Fruit fly (Drosophila melanogaster) whole organism, prepupa: Measurements from ENCODE around the gene Nlg3.
A peak's percentile ranks its signal among the peaks of the same experiment; 100 is the strongest.

Source experiments
- Blimp-1 ChIP-seq: fragments of 200-800 bp; sonication (Bioruptor generic); optimal IDR thresholded peaks from 3 replicates; lab custom pipeline; 2017; ENCODE audit warnings: missing biosample characterization, missing genetic modification characterization, mild to moderate bottlenecking, moderate library complexity, missing genetic modification reagents
- CG10631 ChIP-seq: fragments of 200-800 bp; sonication (Bioruptor generic); optimal IDR thresholded peaks from 2 replicates; lab custom pipeline; 2016; ENCODE audit warnings: missing biosample characterization, missing genetic modification characterization
- CG10669 ChIP-seq: fragments of 200-800 bp; sonication (Bioruptor generic); optimal IDR thresholded peaks from 3 replicates; lab custom pipeline; 2018; ENCODE audit warnings: missing biosample characterization, mild to moderate bottlenecking, missing genetic modification characterization, moderate library complexity
- CG11294 ChIP-seq: fragments of 200-800 bp; sonication (Bioruptor generic); IDR thresholded peaks from 2 replicates; pipeline ENCODE4 v1.3.6; 2022; ENCODE audit warnings: missing biosample characterization, missing genetic modification characterization
- CG11902 ChIP-seq: fragments of 200-800 bp; sonication (Bioruptor generic); optimal IDR thresholded peaks from 3 replicates; lab custom pipeline; 2016; ENCODE audit warnings: missing biosample characterization, missing genetic modification characterization
- CG15336 ChIP-seq: fragments of 200-800 bp; sonication (Bioruptor generic); IDR thresholded peaks from 2 replicates; pipeline ENCODE4 v1.3.6; 2022; ENCODE audit warnings: missing biosample characterization, missing genetic modification characterization
- CG1621 ChIP-seq: fragments of 200-800 bp; sonication (Bioruptor generic); optimal IDR thresholded peaks from 3 replicates; lab custom pipeline; 2018; ENCODE audit warnings: missing biosample characterization, mild to moderate bottlenecking, missing genetic modification characterization
- CG16779 ChIP-seq: fragments of 200-800 bp; sonication (Bioruptor generic); optimal IDR thresholded peaks from 3 replicates; lab custom pipeline; 2017; ENCODE audit warnings: missing biosample characterization, mild to moderate bottlenecking, missing genetic modification characterization
- CG31627 ChIP-seq: fragments of 200-800 bp; sonication (Bioruptor generic); optimal IDR thresholded peaks from 3 replicates; lab custom pipeline; 2016; ENCODE audit warnings: missing biosample characterization, missing genetic modification characterization
- CG32006 ChIP-seq: fragments of 200-800 bp; sonication (Bioruptor generic); optimal IDR thresholded peaks from 3 replicates; lab custom pipeline; 2017; ENCODE audit warnings: missing biosample characterization, mild to moderate bottlenecking, missing genetic modification characterization
- CG34406 ChIP-seq: fragments of 200-800 bp; sonication (Bioruptor generic); optimal IDR thresholded peaks from 3 replicates; lab custom pipeline; 2016; ENCODE audit warnings: missing biosample characterization, missing genetic modification characterization
- CG3919 ChIP-seq: fragments of 200-800 bp; sonication (Bioruptor generic); optimal IDR thresholded peaks from 3 replicates; lab custom pipeline; 2016; ENCODE audit warnings: missing biosample characterization, missing genetic modification characterization
- CG4318 ChIP-seq: fragments of 200-800 bp; sonication (Bioruptor generic); optimal IDR thresholded peaks from 3 replicates; lab custom pipeline; 2017; ENCODE audit warnings: missing biosample characterization, mild to moderate bottlenecking, missing genetic modification characterization
- CG6276 ChIP-seq: fragments of 200-800 bp; sonication (Bioruptor generic); optimal IDR thresholded peaks from 2 replicates; lab custom pipeline; 2017; ENCODE audit warnings: missing biosample characterization, mild to moderate bottlenecking, missing genetic modification characterization
- CG6792 ChIP-seq: fragments of 200-800 bp; sonication (Bioruptor generic); optimal IDR thresholded peaks from 3 replicates; lab custom pipeline; 2016; ENCODE audit warnings: missing biosample characterization, missing genetic modification characterization
- CG6808 ChIP-seq: fragments of 200-800 bp; sonication (Bioruptor generic); optimal IDR thresholded peaks from 3 replicates; lab custom pipeline; 2017; ENCODE audit warnings: missing biosample characterization, missing genetic modification characterization, mild to moderate bottlenecking, moderate library complexity, missing genetic modification reagents
- CG7368 ChIP-seq: fragments of 200-800 bp; sonication (Bioruptor generic); optimal IDR thresholded peaks from 3 replicates; lab custom pipeline; 2016; ENCODE audit warnings: missing biosample characterization, missing genetic modification characterization
- CG8119 ChIP-seq: fragments of 200-800 bp; sonication (Bioruptor generic); IDR thresholded peaks from 3 replicates; pipeline ENCODE4 v1.3.6; 2022; ENCODE audit warnings: missing biosample characterization, missing genetic modification characterization
- CG8319 ChIP-seq: fragments of 200-800 bp; sonication (Bioruptor generic); optimal IDR thresholded peaks from 3 replicates; lab custom pipeline; 2016; ENCODE audit warnings: missing biosample characterization, missing genetic modification characterization
- CG8632 ChIP-seq: fragments of 200-800 bp; sonication (Bioruptor generic); optimal IDR thresholded peaks from 3 replicates; lab custom pipeline; 2016; ENCODE audit warnings: missing biosample characterization, missing genetic modification characterization
- CG9139 ChIP-seq: fragments of 200-800 bp; sonication (Bioruptor generic); optimal IDR thresholded peaks from 3 replicates; lab custom pipeline; 2017; ENCODE audit warnings: missing biosample characterization, mild to moderate bottlenecking, missing genetic modification characterization
- Eip75B ChIP-seq: fragments of 200-800 bp; sonication (Bioruptor generic); optimal IDR thresholded peaks from 3 replicates; lab custom pipeline; 2016; ENCODE audit warnings: missing biosample characterization, missing genetic modification characterization
- Eip78C ChIP-seq: fragments of 200-800 bp; sonication (Bioruptor generic); peaks from one replicate; lab custom pipeline; 2016; ENCODE audit warnings: missing biosample characterization, missing genetic modification characterization
- Eip93F ChIP-seq: fragments of 200-800 bp; sonication (Bioruptor generic); optimal IDR thresholded peaks from 2 replicates; lab custom pipeline; 2016; ENCODE audit warnings: missing biosample characterization, mild to moderate bottlenecking, missing genetic modification characterization
- Ets96B ChIP-seq: fragments of 200-800 bp; optimal IDR thresholded peaks from 2 replicates; lab custom pipeline; 2019; ENCODE audit warnings: missing biosample characterization, mild to moderate bottlenecking, missing genetic modification characterization, moderate library complexity
- Gug ChIP-seq: fragments of 200-800 bp; sonication (Bioruptor generic); IDR thresholded peaks from 2 replicates; pipeline ENCODE4 v1.3.6; 2022; ENCODE audit warnings: missing biosample characterization, missing genetic modification characterization
- Hr38 ChIP-seq: sonication (Bioruptor generic); optimal IDR thresholded peaks from 2 replicates; lab custom pipeline; 2016; ENCODE audit warnings: missing biosample characterization, missing genetic modification characterization
- Hr4 ChIP-seq: fragments of 200-800 bp; sonication (Bioruptor generic); optimal IDR thresholded peaks from 3 replicates; lab custom pipeline; 2016; ENCODE audit warnings: missing biosample characterization, missing genetic modification characterization
- Lpt ChIP-seq: fragments of 200-800 bp; sonication (Bioruptor generic); optimal IDR thresholded peaks from 3 replicates; lab custom pipeline; 2016; ENCODE audit warnings: missing biosample characterization, missing genetic modification characterization
- Sox15 ChIP-seq: fragments of 200-800 bp; sonication (Bioruptor generic); optimal IDR thresholded peaks from 3 replicates; lab custom pipeline; 2016; ENCODE audit warnings: missing biosample characterization, missing genetic modification characterization
- achi ChIP-seq: fragments of 200-800 bp; sonication (Bioruptor generic); optimal IDR thresholded peaks from 3 replicates; lab custom pipeline; 2016; ENCODE audit warnings: missing biosample characterization, missing genetic modification characterization
- acj6 ChIP-seq: fragments of 200-800 bp; sonication (Bioruptor generic); optimal IDR thresholded peaks from 3 replicates; lab custom pipeline; 2016; ENCODE audit warnings: missing biosample characterization, missing genetic modification characterization
- cyc ChIP-seq: fragments of 200-800 bp; sonication (Bioruptor generic); optimal IDR thresholded peaks from 3 replicates; lab custom pipeline; 2016; ENCODE audit warnings: missing biosample characterization, missing genetic modification characterization
- dac ChIP-seq: fragments of 200-800 bp; sonication (Bioruptor generic); optimal IDR thresholded peaks from 2 replicates; lab custom pipeline; 2017; ENCODE audit warnings: missing biosample characterization, mild to moderate bottlenecking, missing genetic modification characterization
- dsx ChIP-seq: fragments of 200-800 bp; optimal IDR thresholded peaks from 3 replicates; lab custom pipeline; 2019; ENCODE audit warnings: missing biosample characterization, mild to moderate bottlenecking, missing genetic modification characterization, moderate library complexity; ENCODE audit not compliant: poor library complexity, severe bottlenecking
- eg ChIP-seq: fragments of 200-800 bp; sonication (Bioruptor generic); IDR thresholded peaks from 3 replicates; pipeline ENCODE4 v1.3.6; 2022; ENCODE audit warnings: missing biosample characterization, missing genetic modification characterization
- esn ChIP-seq: fragments of 200-800 bp; sonication (Bioruptor generic); optimal IDR thresholded peaks from 2 replicates; lab custom pipeline; 2016; ENCODE audit warnings: missing biosample characterization, mild to moderate bottlenecking, missing genetic modification characterization, moderate library complexity
- fd59A ChIP-seq: fragments of 200-800 bp; sonication (Bioruptor generic); optimal IDR thresholded peaks from 2 replicates; lab custom pipeline; 2017; ENCODE audit warnings: missing biosample characterization, mild to moderate bottlenecking, missing genetic modification characterization, missing genetic modification reagents
- fd85E ChIP-seq: fragments of 200-800 bp; sonication (Bioruptor generic); optimal IDR thresholded peaks from 3 replicates; lab custom pipeline; 2016; ENCODE audit warnings: missing biosample characterization, missing genetic modification characterization
- fkh ChIP-seq: fragments of 200-800 bp; sonication (Bioruptor generic); optimal IDR thresholded peaks from 3 replicates; lab custom pipeline; 2017; ENCODE audit warnings: missing biosample characterization, mild to moderate bottlenecking, missing genetic modification characterization, moderate library complexity
- net ChIP-seq: fragments of 200-800 bp; sonication (Bioruptor generic); optimal IDR thresholded peaks from 3 replicates; lab custom pipeline; 2016; ENCODE audit warnings: missing biosample characterization, missing genetic modification characterization
- salr ChIP-seq, 2 experiments: fragments of 200-800 bp; sonication (Bioruptor generic); optimal IDR thresholded peaks; 3 replicates each; lab custom pipeline; 2016 to 2018; ENCODE audit warnings: missing biosample characterization in 2 of 2, missing genetic modification characterization in 2 of 2, mild to moderate bottlenecking in 1 of 2
- spab ChIP-seq: fragments of 200-800 bp; sonication (Bioruptor generic); optimal IDR thresholded peaks from 2 replicates; lab custom pipeline; 2017; ENCODE audit warnings: missing biosample characterization, mild to moderate bottlenecking, missing genetic modification characterization, missing genetic modification reagents
- ss ChIP-seq, 2 experiments: fragments of 200-800 bp; sonication (Bioruptor generic); optimal IDR thresholded peaks; 2 replicates in 1 of 2; 3 replicates in 1 of 2; lab custom pipeline; 2017 to 2018; ENCODE audit warnings: mild to moderate bottlenecking in 2 of 2, missing biosample characterization in 2 of 2, missing genetic modification characterization in 2 of 2, moderate library complexity in 1 of 2
- svp ChIP-seq: fragments of 200-800 bp; sonication (Bioruptor generic); peaks from one replicate; lab custom pipeline; 2016; ENCODE audit warnings: missing biosample characterization, missing genetic modification characterization
- topi ChIP-seq: fragments of 200-800 bp; sonication (Bioruptor generic); optimal IDR thresholded peaks from 3 replicates; lab custom pipeline; 2016; ENCODE audit warnings: missing biosample characterization, missing genetic modification characterization

The Nlg3 gene

dm6 chr3R:7650965-7651364, 11.7 kb upstream of the Nlg3 start (continued):
- TF ChIP-seq CG8319 (GFP tag; lab: Kevin White, UChicago) (no peak), spab (GFP tag; lab: Kevin White, UChicago) (peak; percentile 55), CG11294 (GFP tag; lab: Robert Waterston, UW) (no peak), dac (GFP tag; lab: Kevin White, UChicago) (peak; percentile 12), dsx (GFP tag; lab: Kevin White, UChicago) (peak; percentile 91), CG15336 (GFP tag; lab: Robert Waterston, UW) (peak; percentile 50), CG3919 (GFP tag; lab: Kevin White, UChicago) (peak; percentile 39), Eip78C (GFP tag; lab: Kevin White, UChicago) (peak; percentile 84), Gug (GFP tag; lab: Robert Waterston, UW) (peak; percentile 40; the same call in 1 of the 2 replicates), Lpt (GFP tag; lab: Kevin White, UChicago) (no peak), CG9139 (GFP tag; lab: Kevin White, UChicago) (no peak), Sox15 (GFP tag; lab: Kevin White, UChicago) (no peak), Ets96B (tag; lab: Kevin White, UChicago) (peak; percentile 65), CG10669 (GFP tag; lab: Kevin White, UChicago) (peak; percentile 66), CG7368 (peak; percentile 40), CG8632 (GFP tag; lab: Kevin White, UChicago) (peak; percentile 20), net (GFP tag; lab: Kevin White, UChicago) (peak; percentile 37), Blimp-1 (GFP tag; lab: Kevin White, UChicago) (no peak), CG8119 (peak; percentile 63; the same call in 2 of the 3 replicates), CG32006 (GFP tag; lab: Kevin White, UChicago) (peak; percentile 74), Eip75B (GFP tag; lab: Kevin White, UChicago) (peak; percentile 30), topi (no peak), CG6276 (peak; percentile 50), eg (GFP tag; lab: Robert Waterston, UW) (0 out of 3 replicates have a peak, but pooled peaks have one; percentile 25), CG34406 (GFP tag; lab: Kevin White, UChicago) (peak; percentile 46)
- TF ChIP-seq, all 60 proteins: peak for 35

- no peak for TF ChIP-seq CG11294 (GFP tag; lab: Robert Waterston, UW)
- TF ChIP-seq CG34406 (GFP tag; lab: Kevin White, UChicago): peak; percentile 20
- TF ChIP-seq cyc (GFP tag; lab: Kevin White, UChicago): peak; percentile 3
- peak; percentile 48 for TF ChIP-seq Hr4 (GFP tag; lab: Kevin White, UChicago)
- TF ChIP-seq CG31627 (GFP tag; lab: Kevin White, UChicago): no peak
- no peak for TF ChIP-seq Eip93F (GFP tag; lab: Kevin White, UChicago)
- TF ChIP-seq fd85E (GFP tag; lab: Kevin White, UChicago): no peak
- TF ChIP-seq CG6792: peak; percentile 18
- peak; percentile 65 for TF ChIP-seq CG10631 (GFP tag; lab: Kevin White, UChicago)
- TF ChIP-seq achi: peak; percentile 43
- peak; percentile 66 for TF ChIP-seq CG6808 (GFP tag; lab: Kevin White, UChicago)
- TF ChIP-seq salr (GFP tag; optimal IDR thresholded peaks at IDR 0.05; lab: Kevin White, UChicago): peak in 1 of 2 experiments; percentile 42
- peak; percentile 40 for TF ChIP-seq acj6
- no peak for TF ChIP-seq Hr38
- peak; percentile 69 for TF ChIP-seq spab (GFP tag; lab: Kevin White, UChicago)
- peak; percentile 55 for TF ChIP-seq CG3919 (GFP tag; lab: Kevin White, UChicago)
- TF ChIP-seq Eip78C (GFP tag; lab: Kevin White, UChicago): peak; percentile 85
- no peak for TF ChIP-seq CG11902 (GFP tag; lab: Kevin White, UChicago)
- TF ChIP-seq CG16779: peak; percentile 44
- no peak for TF ChIP-seq esn (GFP tag; lab: Kevin White, UChicago)
- TF ChIP-seq svp (GFP tag; lab: Kevin White, UChicago): peak; percentile 58
- TF ChIP-seq dac (GFP tag; lab: Kevin White, UChicago): no peak
- TF ChIP-seq CG4318 (GFP tag; lab: Kevin White, UChicago): peak; percentile 11
- peak; percentile 71 for TF ChIP-seq Ets96B (tag; lab: Kevin White, UChicago)
- no peak; the same call in 2 of the 3 replicates for TF ChIP-seq CG8119
- no peak for TF ChIP-seq Blimp-1 (GFP tag; lab: Kevin White, UChicago)
- TF ChIP-seq CG1621 (tag; lab: Kevin White, UChicago): no peak
- no peak for TF ChIP-seq fkh
- peak; percentile 15 for TF ChIP-seq net (GFP tag; lab: Kevin White, UChicago)
- peak in 1 of 2 experiments; percentile 57 for TF ChIP-seq ss (GFP tag; optimal IDR thresholded peaks at IDR 0.05; lab: Kevin White, UChicago)
- TF ChIP-seq fd59A (GFP tag; lab: Kevin White, UChicago): peak; percentile 39
- TF ChIP-seq Gug (GFP tag; lab: Robert Waterston, UW): no peak
- TF ChIP-seq dsx (GFP tag; lab: Kevin White, UChicago): peak; percentile 43
These were observed 6.8 kb upstream of the Nlg3 start for dm6 chr3R:7645909-7646609.
